Worm (Caenorhabditis elegans) whole organism, L4 larva: Measurements from ENCODE around the gene W06A7.2.

Source experiments
- D1046.2 ChIP-seq: fragments of 200-800 bp; sonication (Bioruptor generic); IDR thresholded peaks from 2 replicates; pipeline ENCODE4 v1.3.6; 2022; ENCODE audit warnings: missing genetic modification characterization, missing compliant biosample characterization
- ZK546.5 ChIP-seq, 2 experiments: sonication (generic microtip); optimal IDR thresholded peaks; 2 replicates each; lab custom pipeline; 2017; ENCODE audit warnings: missing biosample characterization in 2 of 2, missing genetic modification characterization in 2 of 2
- ctbp-1 ChIP-seq: fragments of 200-800 bp; sonication (Bioruptor generic); IDR thresholded peaks from 2 replicates; pipeline ENCODE4 v1.3.6; 2022; ENCODE audit warnings: missing genetic modification reagents, missing genetic modification characterization, missing compliant biosample characterization
- egl-43 ChIP-seq: fragments of 200-800 bp; sonication (Bioruptor generic); IDR thresholded peaks from 2 replicates; pipeline ENCODE4 v1.3.6; 2022; ENCODE audit warnings: missing genetic modification reagents, missing genetic modification characterization, missing compliant biosample characterization
- mdt-29 ChIP-seq: fragments of 200-800 bp; sonication (Bioruptor generic); IDR thresholded peaks from 2 replicates; pipeline ENCODE4 v1.3.6; 2022; ENCODE audit warnings: missing genetic modification reagents, missing genetic modification characterization, missing compliant biosample characterization
- unc-39 ChIP-seq: sonication (generic microtip); optimal IDR thresholded peaks from 2 replicates; lab custom pipeline; 2017; ENCODE audit warnings: missing biosample characterization, missing genetic modification characterization
- unc-62 ChIP-seq, 3 experiments: fragments of 150-350 bp in 1 of 3; sonication (generic microtip); optimal IDR thresholded peaks in 2 of 3; peaks in 1 of 3; 1 replicate in 1 of 3; 2 replicates in 2 of 3; lab custom pipeline; 2014 to 2017; ENCODE audit warnings: missing biosample characterization in 3 of 3, missing genetic modification characterization in 3 of 3, missing genetic modification reagents in 3 of 3, missing genotype in 1 of 3
- ztf-11 ChIP-seq: fragments of 150-350 bp; optimal IDR thresholded peaks from 2 replicates; lab custom pipeline; 2014; ENCODE audit warnings: missing biosample characterization, missing genetic modification characterization

DNA sequence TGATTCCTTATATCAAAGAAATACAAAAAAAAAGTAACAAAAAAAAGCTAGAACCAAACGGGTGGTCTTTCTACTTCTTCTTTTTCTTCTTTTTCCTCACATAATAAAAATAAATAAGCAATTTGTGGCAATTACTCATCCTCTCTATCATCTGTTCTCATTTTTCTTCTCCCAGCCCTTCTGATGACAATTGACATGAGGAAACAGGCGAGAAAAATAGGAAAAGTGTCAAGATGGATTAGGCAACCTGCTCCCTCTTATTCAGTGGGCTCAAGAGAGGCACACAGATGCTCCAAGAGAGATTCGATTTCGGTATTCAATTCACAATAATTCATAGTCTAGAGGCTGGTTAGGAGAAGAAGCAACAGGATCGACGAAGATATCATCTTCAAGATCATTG is 30.9 kb upstream of the W06A7.2 start:
- TF ChIP-seq mdt-29 (GFP tag; lab: Robert Waterston, UW) = no peak
- peak in 1 of 2 experiments; percentile 83 for TF ChIP-seq unc-62 (GFP tag; optimal IDR thresholded peaks at IDR 0.05 in 1 of 2; lab: Kevin White, UChicago)
- no peak for TF ChIP-seq unc-62 (tag; optimal IDR thresholded peaks at IDR 0.05; lab: Kevin White, UChicago)
- no peak for TF ChIP-seq unc-39
- no peak for TF ChIP-seq D1046.2 (GFP tag; lab: Robert Waterston, UW)
- no peak for TF ChIP-seq ctbp-1 (GFP tag; lab: Robert Waterston, UW)
- no peak for TF ChIP-seq ZK546.5 (tag; optimal IDR thresholded peaks at IDR 0.05; lab: Kevin White, UChicago)
- no peak for TF ChIP-seq ztf-11 (tag; lab: Kevin White, UChicago)
- no peak for TF ChIP-seq egl-43 (GFP tag; lab: Robert Waterston, UW)
